Worm (Caenorhabditis elegans): ENCODE measurements around the gene W02A2.9.

The W02A2.9 gene

ce11 chrIV:13322429-13322828 lies 25.0 kb upstream of the W02A2.9 start (continued):
- no peak for TF ChIP-seq sdz-38 (tag; optimal IDR thresholded peaks at IDR 0.05)
- peak; percentile 24 for TF ChIP-seq gei-17 (GFP tag; optimal IDR thresholded peaks at IDR 0.05)
- TF ChIP-seq ceh-79 (tag; optimal IDR thresholded peaks at IDR 0.05), result no peak
- no peak for TF ChIP-seq akir-1 (GFP tag; optimal IDR thresholded peaks at IDR 0.05)
- peak; percentile 44; the same call in 1 of the 2 replicates for TF ChIP-seq lin-26 (GFP tag; IDR thresholded peaks at IDR 0.05)
- TF ChIP-seq nhr-80 (tag; optimal IDR thresholded peaks at IDR 0.05), result peak; percentile 92
- peak; percentile 33 for TF ChIP-seq ztf-22 (GFP tag; optimal IDR thresholded peaks at IDR 0.05)
- TF ChIP-seq lir-1 (GFP tag; conservative IDR thresholded peaks at IDR 0.05), result no peak
- peak; percentile 81 for TF ChIP-seq hmg-1.2 (GFP tag; IDR thresholded peaks at IDR 0.05)
- no peak for TF ChIP-seq Y67H2A.10 (GFP tag; conservative IDR thresholded peaks at IDR 0.05)
- TF ChIP-seq ekl-4 (GFP tag; IDR thresholded peaks at IDR 0.05), result no peak
- TF ChIP-seq tlf-1 (GFP tag; optimal IDR thresholded peaks at IDR 0.05), result peak; percentile 64
- TF ChIP-seq ceh-40 (GFP tag; IDR thresholded peaks at IDR 0.05), result no peak
- no peak for TF ChIP-seq Y79H2A.3 (GFP tag; conservative IDR thresholded peaks at IDR 0.05)

DNA sequence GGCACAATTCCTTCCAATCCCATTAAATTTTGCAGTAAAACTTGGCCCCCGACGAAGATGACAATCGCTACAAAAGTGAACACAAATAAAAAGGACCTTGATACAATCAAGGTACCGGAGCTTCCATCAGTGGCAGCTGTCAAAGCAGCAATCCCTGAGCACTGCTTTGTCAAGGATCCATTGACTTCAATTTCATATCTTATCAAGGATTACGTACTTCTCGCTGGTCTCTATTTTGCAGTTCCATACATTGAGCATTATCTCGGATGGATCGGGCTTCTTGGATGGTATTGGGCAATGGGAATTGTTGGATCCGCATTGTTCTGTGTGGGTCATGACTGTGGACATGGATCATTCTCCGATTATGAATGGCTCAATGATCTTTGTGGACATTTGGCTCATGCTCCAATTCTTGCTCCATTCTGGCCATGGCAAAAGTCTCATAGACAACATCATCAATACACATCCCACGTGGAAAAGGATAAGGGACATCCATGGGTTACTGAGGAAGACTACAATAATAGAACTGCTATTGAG lies 23.6 kb upstream of the W02A2.9 start, which contains the start of gene fat-2:
TSS of gene fat-2 (plus strand) at position 51 of the 537 bp plus-strand sequence.
- TF ChIP-seq zim-3 (tag; optimal IDR thresholded peaks at IDR 0.05), result peak; percentile 2
- TF ChIP-seq B0035.1 (tag; optimal IDR thresholded peaks at IDR 0.05), result no peak

DNA sequence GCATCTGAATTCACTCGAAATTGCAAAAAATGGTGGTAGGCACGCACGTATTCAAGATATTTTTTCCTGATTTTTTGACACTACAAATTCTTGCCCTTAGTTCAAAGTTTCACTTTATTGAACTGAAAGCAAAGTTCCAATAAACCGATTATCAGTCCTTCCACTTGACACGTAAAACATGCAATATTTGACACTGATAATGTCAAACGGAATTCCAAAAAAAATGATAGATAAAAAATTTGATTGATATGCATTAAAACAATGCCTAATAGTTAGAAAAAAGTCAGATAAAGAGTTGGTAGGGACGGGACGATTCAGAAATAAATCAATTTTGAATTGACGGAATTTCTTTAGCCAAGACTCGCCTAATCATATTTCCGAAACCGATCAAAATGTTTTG lies 20.4 kb upstream of the W02A2.9 start:
- TF ChIP-seq nhr-80 (tag; optimal IDR thresholded peaks at IDR 0.05) (peak; percentile 91), let-607 (tag; optimal IDR thresholded peaks at IDR 0.05) (peak in 1 of 2 experiments; percentile 24), let-526 (GFP tag; IDR thresholded peaks at IDR 0.05) (no peak), rec-8 (tag; optimal IDR thresholded peaks at IDR 0.05) (no peak), unc-130 (GFP tag; optimal IDR thresholded peaks at IDR 0.05) (no peak), nhr-90 (tag; optimal IDR thresholded peaks at IDR 0.05) (no peak), unc-62 (GFP tag; optimal IDR thresholded peaks at IDR 0.05) (peak; percentile 84), nhr-27 (tag; optimal IDR thresholded peaks at IDR 0.05) (no peak), F37B4.10 (GFP tag; IDR thresholded peaks at IDR 0.05) (no peak), B0035.1 (tag; optimal IDR thresholded peaks at IDR 0.05) (no peak), B0261.1 (tag; optimal IDR thresholded peaks at IDR 0.05) (no peak), tbp1 (GFP tag; optimal IDR thresholded peaks at IDR 0.05) (no peak), ama-1 (optimal IDR thresholded peaks at IDR 0.05) (no peak), ama-1 (GFP tag; optimal IDR thresholded peaks at IDR 0.05) (no peak), F33H1.4 (GFP tag; IDR thresholded peaks at IDR 0.05) (no peak), ZK185.1 (tag; optimal IDR thresholded peaks at IDR 0.05; ENCODE audit: poor library complexity, severe bottlenecking) (no peak), pha-4 (tag; optimal IDR thresholded peaks at IDR 0.05) (peak; percentile 51), ztf-18 (tag; optimal IDR thresholded peaks at IDR 0.05) (no peak)

DNA sequence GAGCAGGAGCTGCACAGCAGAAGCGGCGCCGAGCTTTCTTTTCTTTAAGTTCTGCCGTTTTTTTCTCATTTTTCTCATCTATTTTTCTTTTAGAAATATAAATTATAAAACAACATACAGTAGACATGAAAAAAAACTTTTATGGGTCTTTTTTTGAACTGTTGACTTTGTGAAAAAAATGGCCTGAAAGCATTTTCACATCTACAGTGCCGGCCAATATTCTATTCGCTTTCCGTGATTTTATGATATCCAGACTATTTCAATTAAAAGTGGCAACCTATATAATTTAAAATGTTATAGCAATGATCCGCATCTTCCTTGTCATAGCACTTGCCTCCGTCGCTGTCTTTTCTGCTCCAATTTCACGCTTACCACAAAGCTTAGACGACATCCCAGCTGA lies 19.4 kb upstream of the W02A2.9 start, which contains the start of gene far-6:
TSS of gene far-6 (plus strand) at position 301 of the 400 bp plus-strand sequence.
- TF ChIP-seq Y53G8AR.9 (GFP tag; conservative IDR thresholded peaks at IDR 0.05) (no peak), lag-1 (GFP tag; IDR thresholded peaks at IDR 0.05) (no peak), nhr-80 (tag; optimal IDR thresholded peaks at IDR 0.05) (no peak), B0336.3 (GFP tag; IDR thresholded peaks at IDR 0.05) (no peak), ets-4 (GFP tag; optimal IDR thresholded peaks at IDR 0.05) (no peak), unc-130 (GFP tag; optimal IDR thresholded peaks at IDR 0.05) (no peak), C06A6.2 (GFP tag; conservative IDR thresholded peaks at IDR 0.05) (no peak)
